Worm (Caenorhabditis elegans): ENCODE measurements around the gene C33H5.16.

DNA sequence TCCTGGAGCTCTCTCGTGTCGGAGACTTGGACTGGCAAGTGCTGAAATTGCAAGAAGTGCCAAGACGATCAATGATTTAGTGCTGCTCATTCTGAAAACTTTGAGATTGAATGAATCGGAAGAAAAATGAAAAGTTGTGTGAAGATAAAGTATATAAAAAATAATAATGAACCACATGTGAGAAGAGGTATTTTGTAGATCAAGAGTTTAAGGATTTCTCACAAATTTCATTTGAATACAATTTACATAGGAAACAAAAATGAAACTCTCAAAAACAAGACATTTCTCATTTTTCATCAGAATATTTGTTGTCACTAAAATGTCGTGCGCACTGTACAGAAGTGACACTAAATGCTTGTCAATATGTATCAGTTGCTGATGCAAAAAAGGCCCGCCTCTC lies 19.4 kb upstream of the C33H5.16 start, which contains the start of gene T14A8.2:
- TF ChIP-seq hif-1 (tag; optimal IDR thresholded peaks at IDR 0.05) (no peak), fkh-10 (GFP tag; optimal IDR thresholded peaks at IDR 0.05) (no peak), nhr-28 (tag; optimal IDR thresholded peaks at IDR 0.05) (no peak), ztf-7 (tag; optimal IDR thresholded peaks at IDR 0.05) (no peak), mdl-1 (tag; optimal IDR thresholded peaks at IDR 0.05) (no peak), pha-4 (GFP tag; IDR thresholded peaks at IDR 0.05) (no peak), pha-4 (tag; optimal IDR thresholded peaks at IDR 0.05) (no peak), saeg-2 (GFP tag; IDR thresholded peaks at IDR 0.05) (no peak), lin-39 (tag; optimal IDR thresholded peaks at IDR 0.05) (no peak), nhr-237 (tag; optimal IDR thresholded peaks at IDR 0.05) (no peak), nhr-77 (tag; optimal IDR thresholded peaks at IDR 0.05) (no peak), spr-3 (GFP tag; optimal IDR thresholded peaks at IDR 0.05) (no peak), hmg-1.1 (GFP tag; IDR thresholded peaks at IDR 0.05) (no peak), skn-1 (tag; optimal IDR thresholded peaks at IDR 0.05) (no peak)
